Fruit fly (Drosophila melanogaster) whole organism, embryonic: ENCODE data around the gene Fgop2.

Source experiments
- Aef1 ChIP-seq: fragments of 200-800 bp; sonication (Bioruptor generic); IDR thresholded peaks from 3 replicates; pipeline ENCODE4 v1.3.6; 2022; ENCODE audit warnings: missing biosample characterization, missing genetic modification characterization
- CG10209 ChIP-seq: fragments of 200-800 bp; sonication (Bioruptor generic); optimal IDR thresholded peaks from 3 replicates; lab custom pipeline; 2017; ENCODE audit warnings: missing biosample characterization, mild to moderate bottlenecking, missing genetic modification characterization, missing genetic modification reagents
- CG10366 ChIP-seq: fragments of 200-800 bp; sonication (Bioruptor generic); IDR thresholded peaks from 2 replicates; pipeline ENCODE4 v1.3.6; 2022; ENCODE audit warnings: missing biosample characterization, missing genetic modification characterization
- CG10979 ChIP-seq: fragments of 200-800 bp; sonication (Bioruptor generic); optimal IDR thresholded peaks from 2 replicates; lab custom pipeline; 2018; ENCODE audit warnings: missing biosample characterization, mild to moderate bottlenecking, missing genetic modification characterization, moderate library complexity
- CG11093 ChIP-seq: fragments of 200-800 bp; sonication (Bioruptor generic); IDR thresholded peaks from 3 replicates; pipeline ENCODE4 v1.3.6; 2022; ENCODE audit warnings: missing biosample characterization, missing genetic modification characterization
- CG11247 ChIP-seq: fragments of 200-800 bp; sonication (Bioruptor generic); IDR thresholded peaks from 2 replicates; pipeline ENCODE4 v1.3.6; 2022; ENCODE audit warnings: missing biosample characterization, missing genetic modification characterization
- CG12155 ChIP-seq: fragments of 200-800 bp; sonication (Bioruptor generic); optimal IDR thresholded peaks from 3 replicates; lab custom pipeline; 2016; ENCODE audit warnings: missing biosample characterization, missing genetic modification characterization
- CG12219 ChIP-seq: fragments of 200-800 bp; sonication (Bioruptor generic); optimal IDR thresholded peaks from 3 replicates; lab custom pipeline; 2018; ENCODE audit warnings: missing biosample characterization, mild to moderate bottlenecking, missing genetic modification characterization
- CG13624 ChIP-seq: fragments of 200-800 bp; sonication (Bioruptor generic); optimal IDR thresholded peaks from 2 replicates; lab custom pipeline; 2016; ENCODE audit warnings: missing biosample characterization, missing genetic modification characterization
- CG14860 ChIP-seq: fragments of 200-800 bp; sonication (Bioruptor generic); IDR thresholded peaks from 3 replicates; pipeline ENCODE4 v1.3.6; 2022; ENCODE audit warnings: missing biosample characterization, missing genetic modification characterization; ENCODE audit not compliant: partially characterized antibody
- CG14965 ChIP-seq: fragments of 200-800 bp; sonication (Bioruptor generic); optimal IDR thresholded peaks from 2 replicates; lab custom pipeline; 2016; ENCODE audit warnings: missing biosample characterization, missing genetic modification characterization, borderline replicate concordance
- CG1529 ChIP-seq: fragments of 200-800 bp; sonication (Bioruptor generic); optimal IDR thresholded peaks from 3 replicates; lab custom pipeline; 2018; ENCODE audit warnings: missing biosample characterization, missing genetic modification characterization
- CG16815 ChIP-seq: fragments of 200-800 bp; sonication (Bioruptor generic); optimal IDR thresholded peaks from 3 replicates; lab custom pipeline; 2017; ENCODE audit warnings: missing biosample characterization, mild to moderate bottlenecking, missing genetic modification characterization
- CG18011 ChIP-seq: fragments of 200-800 bp; sonication (Bioruptor generic); optimal IDR thresholded peaks from 2 replicates; lab custom pipeline; 2017; ENCODE audit warnings: missing biosample characterization, missing genetic modification characterization, mild to moderate bottlenecking, moderate library complexity, missing genotype
- CG31388 ChIP-seq: fragments of 200-800 bp; sonication (Bioruptor generic); optimal IDR thresholded peaks from 2 replicates; lab custom pipeline; 2016; ENCODE audit warnings: missing biosample characterization, missing genetic modification characterization
- CG33213 ChIP-seq: fragments of 200-800 bp; sonication (Bioruptor generic); optimal IDR thresholded peaks from 3 replicates; lab custom pipeline; 2016; ENCODE audit warnings: missing biosample characterization, missing genetic modification characterization
- CG34224 ChIP-seq: fragments of 200-800 bp; sonication (Bioruptor generic); IDR thresholded peaks from 3 replicates; pipeline ENCODE4 v1.3.6; 2022; ENCODE audit warnings: missing biosample characterization, missing genetic modification characterization; ENCODE audit not compliant: partially characterized antibody
- CG4282 ChIP-seq: fragments of 200-800 bp; sonication (Bioruptor generic); optimal IDR thresholded peaks from 2 replicates; lab custom pipeline; 2016; ENCODE audit warnings: missing biosample characterization, missing genetic modification characterization
- CG4360 ChIP-seq: fragments of 200-800 bp; sonication (Bioruptor generic); IDR thresholded peaks from 2 replicates; pipeline ENCODE4 v1.3.6; 2022; ENCODE audit warnings: missing biosample characterization, missing genetic modification characterization
- CG4404 ChIP-seq: fragments of 200-800 bp; sonication (Bioruptor generic); IDR thresholded peaks from 2 replicates; pipeline ENCODE4 v1.3.6; 2022; ENCODE audit warnings: missing biosample characterization, missing genetic modification characterization
- CG5953 ChIP-seq: fragments of 200-800 bp; sonication (Bioruptor generic); IDR thresholded peaks from 2 replicates; pipeline ENCODE4 v1.3.6; 2022; ENCODE audit warnings: missing biosample characterization, missing genetic modification characterization
- CG7372 ChIP-seq: fragments of 200-800 bp; sonication (Bioruptor generic); IDR thresholded peaks from 2 replicates; pipeline ENCODE4 v1.3.6; 2022; ENCODE audit warnings: missing biosample characterization, missing genetic modification characterization
- CG7987 ChIP-seq: fragments of 200-800 bp; sonication (Bioruptor generic); optimal IDR thresholded peaks from 2 replicates; lab custom pipeline; 2018; ENCODE audit warnings: missing biosample characterization, mild to moderate bottlenecking, missing genetic modification characterization, moderate library complexity
- CG8478 ChIP-seq: fragments of >200 bp; optimal IDR thresholded peaks from 2 replicates; lab custom pipeline; 2018
- Chrac-16 ChIP-seq: fragments of 200-800 bp; sonication (Bioruptor generic); optimal IDR thresholded peaks from 3 replicates; lab custom pipeline; 2016; ENCODE audit warnings: missing biosample characterization, missing genetic modification characterization
- CoRest ChIP-seq: fragments of 200-800 bp; sonication (Bioruptor generic); optimal IDR thresholded peaks from 3 replicates; lab custom pipeline; 2018; ENCODE audit warnings: missing biosample characterization, mild to moderate bottlenecking, missing genetic modification characterization, moderate library complexity
- D ChIP-seq, 2 experiments: fragments of 200-800 bp in 1 of 2; fragments of >200 bp in 1 of 2; sonication (Bioruptor generic) in 1 of 2; optimal IDR thresholded peaks; 2 replicates in 1 of 2; 3 replicates in 1 of 2; lab custom pipeline; 2017; ENCODE audit warnings: mild to moderate bottlenecking in 1 of 2, missing biosample characterization in 1 of 2, missing genetic modification characterization in 1 of 2, missing genetic modification reagents in 1 of 2
- Dek ChIP-seq: fragments of 200-800 bp; sonication (Bioruptor generic); optimal IDR thresholded peaks from 3 replicates; lab custom pipeline; 2019; ENCODE audit warnings: missing biosample characterization, mild to moderate bottlenecking, missing genetic modification characterization, moderate library complexity
- Dll ChIP-seq: fragments of 200-800 bp; sonication (Bioruptor generic); IDR thresholded peaks from 4 replicates; pipeline ENCODE4 v1.3.6; 2022; ENCODE audit warnings: missing biosample characterization, missing genetic modification characterization; ENCODE audit not compliant: partially characterized antibody
- Doc2 ChIP-seq: fragments of 200-800 bp; sonication (Bioruptor generic); IDR thresholded peaks from 2 replicates; pipeline ENCODE4 v1.3.6; 2022; ENCODE audit warnings: missing biosample characterization, missing genetic modification characterization
- Doc3 ChIP-seq: fragments of 200-800 bp; sonication (Bioruptor generic); IDR thresholded peaks from 3 replicates; pipeline ENCODE4 v1.3.6; 2022; ENCODE audit warnings: missing biosample characterization, missing genetic modification characterization; ENCODE audit not compliant: partially characterized antibody
- Dref ChIP-seq: fragments of 200-800 bp; sonication (Bioruptor generic); IDR thresholded peaks from 2 replicates; pipeline ENCODE4 v1.3.6; 2022; ENCODE audit warnings: missing biosample characterization, missing genetic modification characterization
- Ets97D ChIP-seq: fragments of 200-800 bp; sonication (Bioruptor generic); optimal IDR thresholded peaks from 3 replicates; lab custom pipeline; 2016; ENCODE audit warnings: missing biosample characterization, missing genetic modification characterization
- GATAe ChIP-seq: fragments of 200-800 bp; sonication (Bioruptor generic); conservative IDR thresholded peaks from 2 replicates; pipeline ENCODE4 v1.3.6; 2022; ENCODE audit warnings: missing biosample characterization, missing genetic modification characterization
- H2.0 ChIP-seq: fragments of 200-800 bp; sonication (Bioruptor generic); IDR thresholded peaks from 2 replicates; pipeline ENCODE4 v1.3.6; 2022; ENCODE audit warnings: missing biosample characterization, missing genetic modification characterization
- Hey ChIP-seq: fragments of 200-800 bp; sonication (Bioruptor generic); optimal IDR thresholded peaks from 3 replicates; lab custom pipeline; 2018; ENCODE audit warnings: missing biosample characterization, mild to moderate bottlenecking, missing genetic modification characterization
- Kr ChIP-seq: fragments of 200-800 bp; sonication (Bioruptor generic); optimal IDR thresholded peaks from 2 replicates; lab custom pipeline; 2017; ENCODE audit warnings: missing biosample characterization, mild to moderate bottlenecking, missing genetic modification characterization
- Mad ChIP-seq: fragments of 200-800 bp; sonication (Bioruptor generic); optimal IDR thresholded peaks from 2 replicates; lab custom pipeline; 2016; ENCODE audit warnings: missing biosample characterization, missing genetic modification characterization
- Myb ChIP-seq: fragments of 200-800 bp; sonication (Bioruptor generic); optimal IDR thresholded peaks from 2 replicates; lab custom pipeline; 2016; ENCODE audit warnings: missing biosample characterization, missing genetic modification characterization
- al ChIP-seq: fragments of 200-800 bp; sonication (Bioruptor generic); IDR thresholded peaks from 2 replicates; pipeline ENCODE4 v1.3.6; 2022; ENCODE audit warnings: missing biosample characterization, missing genetic modification characterization
- amos ChIP-seq: fragments of 200-800 bp; sonication (Bioruptor generic); IDR thresholded peaks from 2 replicates; pipeline ENCODE4 v1.3.6; 2022; ENCODE audit warnings: missing biosample characterization, missing genetic modification characterization; ENCODE audit not compliant: partially characterized antibody
- bbx ChIP-seq: fragments of 200-800 bp; sonication (Bioruptor generic); IDR thresholded peaks from 2 replicates; pipeline ENCODE4 v1.3.6; 2022; ENCODE audit warnings: missing biosample characterization, missing genetic modification characterization; ENCODE audit not compliant: partially characterized antibody
- cato ChIP-seq: fragments of 200-800 bp; sonication (Bioruptor generic); optimal IDR thresholded peaks from 2 replicates; lab custom pipeline; 2016; ENCODE audit warnings: missing biosample characterization, missing genetic modification characterization, borderline replicate concordance
- disco-r ChIP-seq: fragments of 200-800 bp; sonication (Bioruptor generic); optimal IDR thresholded peaks from 2 replicates; lab custom pipeline; 2016; ENCODE audit warnings: missing biosample characterization, missing genetic modification characterization
- dmrt99B ChIP-seq: fragments of 200-800 bp; sonication (Bioruptor generic); optimal IDR thresholded peaks from 2 replicates; lab custom pipeline; 2018; ENCODE audit warnings: missing biosample characterization, mild to moderate bottlenecking, missing genetic modification characterization, moderate library complexity
- kni ChIP-seq: fragments of 200-800 bp; sonication (Bioruptor generic); optimal IDR thresholded peaks from 3 replicates; lab custom pipeline; 2017; ENCODE audit warnings: mild to moderate bottlenecking, missing biosample characterization, missing genetic modification reagents, missing genetic modification characterization
- peb ChIP-seq: fragments of 200-800 bp; sonication (Bioruptor generic); IDR thresholded peaks from 2 replicates; pipeline ENCODE4 v1.3.6; 2022; ENCODE audit warnings: missing biosample characterization, missing genetic modification characterization
- pum ChIP-seq: fragments of 200-800 bp; sonication (Bioruptor generic); optimal IDR thresholded peaks from 2 replicates; lab custom pipeline; 2016; ENCODE audit warnings: missing biosample characterization, missing genetic modification characterization
- run ChIP-seq: fragments of 200-800 bp; sonication (Bioruptor generic); optimal IDR thresholded peaks from 3 replicates; lab custom pipeline; 2018; ENCODE audit warnings: missing biosample characterization, mild to moderate bottlenecking, missing genetic modification characterization
- sr ChIP-seq: fragments of 200-800 bp; sonication (Bioruptor generic); IDR thresholded peaks from 3 replicates; pipeline ENCODE4 v1.3.6; 2022; ENCODE audit warnings: missing biosample characterization, missing genetic modification characterization
- usp ChIP-seq: fragments of >200 bp; optimal IDR thresholded peaks from 2 replicates; lab custom pipeline; 2017; ENCODE audit warnings: missing biosample characterization, missing genetic modification characterization

Gene Fgop2

dm6 chr2L:6956725-6957124, 11.6 kb upstream of the Fgop2 start, which contains the start of the genes CG13775 and CG3430 (continued):
- TF ChIP-seq amos (GFP tag; lab: Robert Waterston, UW): peak; percentile 78
- peak; percentile 54; the same call in 2 of the 3 replicates for TF ChIP-seq CG14860
- TF ChIP-seq CG12155 (GFP tag; lab: Kevin White, UChicago): no peak
- no peak for TF ChIP-seq CG31388 (GFP tag; lab: Kevin White, UChicago)
- no peak for TF ChIP-seq CG12219 (GFP tag; lab: Kevin White, UChicago)
- TF ChIP-seq GATAe: no peak
- TF ChIP-seq H2.0: no peak
- no peak for TF ChIP-seq CG4404 (GFP tag; lab: Robert Waterston, UW)
- no peak for TF ChIP-seq CG16815 (GFP tag; lab: Kevin White, UChicago)
- TF ChIP-seq Hey: no peak
- no peak for TF ChIP-seq CG7372 (GFP tag; lab: Robert Waterston, UW)
- TF ChIP-seq CG10366 (GFP tag; lab: Robert Waterston, UW): peak; percentile 18; the same call in 1 of the 2 replicates
- TF ChIP-seq CG1529 (GFP tag; lab: Kevin White, UChicago): no peak
- TF ChIP-seq run (tag; lab: Kevin White, UChicago): no peak
- TF ChIP-seq Doc3: peak; percentile 66
- TF ChIP-seq Chrac-16 (GFP tag; lab: Kevin White, UChicago): peak; percentile 29
- peak; percentile 5 for TF ChIP-seq pum (GFP tag; lab: Kevin White, UChicago)
- TF ChIP-seq CG10209: peak; percentile 22
- peak; percentile 71 for TF ChIP-seq CG34224 (GFP tag; lab: Robert Waterston, UW)
- TF ChIP-seq cato (GFP tag; lab: Kevin White, UChicago): no peak
- no peak for TF ChIP-seq dmrt99B (tag; lab: Kevin White, UChicago)
- TF ChIP-seq Dek: no peak
- TF ChIP-seq Kr (GFP tag; lab: Kevin White, UChicago): no peak
- TF ChIP-seq CG14965 (GFP tag; lab: Kevin White, UChicago): no peak
- no peak for TF ChIP-seq peb
- no peak for TF ChIP-seq CG18011
- TF ChIP-seq CoRest (tag; lab: Kevin White, UChicago): peak; percentile 27
- TF ChIP-seq Aef1 (GFP tag; lab: Robert Waterston, UW): no peak
- TF ChIP-seq usp (GFP tag; lab: Kevin White, UChicago): no peak
- TF ChIP-seq CG10979 (tag; lab: Kevin White, UChicago): no peak
- TF ChIP-seq Mad (GFP tag; lab: Kevin White, UChicago): no peak
- TF ChIP-seq Ets97D (GFP tag; lab: Kevin White, UChicago): peak; percentile 93
- peak; percentile 69 for TF ChIP-seq Dll (GFP tag; lab: Robert Waterston, UW)
- TF ChIP-seq CG33213 (GFP tag; lab: Kevin White, UChicago): peak; percentile 7
- TF ChIP-seq CG13624: peak; percentile 57
- peak; percentile 30 for TF ChIP-seq CG7987
- TF ChIP-seq Doc2 (GFP tag; lab: Robert Waterston, UW): no peak
- TF ChIP-seq Myb (GFP tag; lab: Kevin White, UChicago): peak; percentile 41
- TF ChIP-seq CG5953: no peak
- TF ChIP-seq disco-r (GFP tag; lab: Kevin White, UChicago): no peak
- TF ChIP-seq CG11093: no peak
- TF ChIP-seq CG4282 (GFP tag; lab: Kevin White, UChicago): no peak
- no peak for TF ChIP-seq al (GFP tag; lab: Robert Waterston, UW)
- TF ChIP-seq CG11247 (GFP tag; lab: Robert Waterston, UW): peak; percentile 19; the same call in 1 of the 2 replicates
- TF ChIP-seq kni (GFP tag; lab: Kevin White, UChicago): no peak
- TF ChIP-seq CG8478 (lab: Kevin White, UChicago): no peak
- no peak for TF ChIP-seq D (optimal IDR thresholded peaks at IDR 0.05; lab: Kevin White, UChicago)
- TF ChIP-seq D (GFP tag; optimal IDR thresholded peaks at IDR 0.05; lab: Kevin White, UChicago): no peak
- peak; percentile 81 for TF ChIP-seq Dref
- no peak for TF ChIP-seq CG4360 (GFP tag; lab: Robert Waterston, UW)
- TF ChIP-seq bbx: peak; percentile 54; the same call in 1 of the 2 replicates
- TF ChIP-seq sr (GFP tag; lab: Robert Waterston, UW): no peak
